Worm (Caenorhabditis elegans) whole organism, late embryonic: ENCODE measurements around the gene F20D6.6.

Source experiments
- C38D4.7 ChIP-seq: fragments of 200-800 bp; sonication (Bioruptor generic); optimal IDR thresholded peaks from 2 replicates; lab custom pipeline; 2018; ENCODE audit warnings: mild to moderate bottlenecking, missing genetic modification characterization, moderate library complexity, missing compliant biosample characterization
- K02D7.2 ChIP-seq: sonication (generic microtip); optimal IDR thresholded peaks from 2 replicates; lab custom pipeline; 2017; ENCODE audit warnings: mild to moderate bottlenecking, missing genetic modification characterization, missing compliant biosample characterization
- K09A11.1 ChIP-seq: sonication (generic microtip); optimal IDR thresholded peaks from 2 replicates; lab custom pipeline; 2017; ENCODE audit warnings: antibody characterized with exemption, mild to moderate bottlenecking, missing genetic modification characterization, missing compliant biosample characterization; ENCODE audit not compliant: insufficient read depth
- T23F11.4 ChIP-seq: fragments of 200-800 bp; sonication (Bioruptor generic); optimal IDR thresholded peaks from 2 replicates; lab custom pipeline; 2018; ENCODE audit warnings: mild to moderate bottlenecking, missing genetic modification characterization, missing compliant biosample characterization
- Y22D7AL.16 ChIP-seq: sonication (generic microtip); optimal IDR thresholded peaks from 2 replicates; lab custom pipeline; 2016; ENCODE audit warnings: missing genetic modification characterization, missing compliant biosample characterization
- ceh-14 ChIP-seq: sonication (generic microtip); optimal IDR thresholded peaks from 2 replicates; lab custom pipeline; 2016; ENCODE audit warnings: missing genotype, missing genetic modification characterization, missing compliant biosample characterization
- ceh-19 ChIP-seq: fragments of 200-800 bp; sonication (Bioruptor generic); optimal IDR thresholded peaks from 2 replicates; lab custom pipeline; 2018; ENCODE audit warnings: mild to moderate bottlenecking, missing genetic modification characterization, missing compliant biosample characterization
- ceh-2 ChIP-seq: sonication (generic microtip); optimal IDR thresholded peaks from 2 replicates; lab custom pipeline; 2016; ENCODE audit warnings: missing genotype, missing genetic modification characterization, missing compliant biosample characterization
- ceh-31 ChIP-seq: sonication (generic microtip); optimal IDR thresholded peaks from 2 replicates; lab custom pipeline; 2016; ENCODE audit warnings: missing genetic modification characterization, missing compliant biosample characterization
- ceh-45 ChIP-seq: fragments of 200-800 bp; sonication (Bioruptor generic); IDR thresholded peaks from 2 replicates; pipeline ENCODE4 v1.3.6; 2022; ENCODE audit warnings: missing genetic modification reagents, missing genetic modification characterization, missing compliant biosample characterization
- che-1 ChIP-seq: sonication (generic microtip); optimal IDR thresholded peaks from 2 replicates; lab custom pipeline; 2016; ENCODE audit warnings: mild to moderate bottlenecking, missing genetic modification characterization, missing compliant biosample characterization
- dmd-4 ChIP-seq: sonication (generic microtip); optimal IDR thresholded peaks from 2 replicates; lab custom pipeline; 2016; ENCODE audit warnings: borderline replicate concordance, missing genetic modification characterization, missing compliant biosample characterization
- dve-1 ChIP-seq: sonication (generic microtip); optimal IDR thresholded peaks from 2 replicates; lab custom pipeline; 2017; ENCODE audit warnings: antibody characterized with exemption, mild to moderate bottlenecking, missing genetic modification characterization, missing compliant biosample characterization
- elt-2 ChIP-seq: sonication (generic microtip); optimal IDR thresholded peaks from 2 replicates; lab custom pipeline; 2016; ENCODE audit warnings: missing genetic modification reagents, missing genetic modification characterization, missing compliant biosample characterization
- elt-4 ChIP-seq: sonication (generic microtip); optimal IDR thresholded peaks from 2 replicates; lab custom pipeline; 2016; ENCODE audit warnings: missing genetic modification characterization, missing compliant biosample characterization
- ets-4 ChIP-seq: sonication (generic microtip); optimal IDR thresholded peaks from 2 replicates; lab custom pipeline; 2016; ENCODE audit warnings: missing genetic modification characterization, missing compliant biosample characterization
- fax-1 ChIP-seq: sonication (generic microtip); optimal IDR thresholded peaks from 2 replicates; lab custom pipeline; 2016; ENCODE audit warnings: missing genotype, missing genetic modification characterization, missing compliant biosample characterization
- fkh-10 ChIP-seq: fragments of 150-350 bp; optimal IDR thresholded peaks from 2 replicates; lab custom pipeline; 2014; ENCODE audit warnings: missing biosample characterization, missing genetic modification reagents, missing genetic modification characterization
- fkh-6 ChIP-seq: sonication (generic microtip); optimal IDR thresholded peaks from 2 replicates; lab custom pipeline; 2016; ENCODE audit warnings: missing genetic modification characterization, missing compliant biosample characterization
- gmeb-2 ChIP-seq: sonication (generic microtip); optimal IDR thresholded peaks from 2 replicates; lab custom pipeline; 2016; ENCODE audit warnings: missing genetic modification characterization, inconsistent platforms, missing compliant biosample characterization
- hlh-13 ChIP-seq: fragments of 200-800 bp; sonication (Bioruptor generic); optimal IDR thresholded peaks from 2 replicates; lab custom pipeline; 2018; ENCODE audit warnings: mild to moderate bottlenecking, missing genetic modification characterization, missing compliant biosample characterization
- hlh-15 ChIP-seq: sonication (generic microtip); optimal IDR thresholded peaks from 2 replicates; lab custom pipeline; 2016; ENCODE audit warnings: missing genetic modification characterization, missing compliant biosample characterization
- hlh-6 ChIP-seq: sonication (generic microtip); optimal IDR thresholded peaks from 2 replicates; lab custom pipeline; 2016; ENCODE audit warnings: missing genotype, missing genetic modification characterization, missing compliant biosample characterization
- hlh-8 ChIP-seq: sonication (generic microtip); optimal IDR thresholded peaks from 2 replicates; lab custom pipeline; 2016; ENCODE audit warnings: missing genotype, missing genetic modification characterization, missing compliant biosample characterization
- lin-11 ChIP-seq: fragments of 200-800 bp; sonication (Bioruptor generic); optimal IDR thresholded peaks from 2 replicates; lab custom pipeline; 2018; ENCODE audit warnings: mild to moderate bottlenecking, missing genetic modification characterization, missing compliant biosample characterization
- madf-2 ChIP-seq: sonication (generic microtip); optimal IDR thresholded peaks from 2 replicates; lab custom pipeline; 2017; ENCODE audit warnings: missing genetic modification characterization, missing compliant biosample characterization
- mec-3 ChIP-seq: sonication (generic microtip); optimal IDR thresholded peaks from 2 replicates; lab custom pipeline; 2016; ENCODE audit warnings: borderline replicate concordance, missing genetic modification characterization, missing compliant biosample characterization
- nfya-1 ChIP-seq: sonication (generic microtip); optimal IDR thresholded peaks from 2 replicates; lab custom pipeline; 2017; ENCODE audit warnings: missing genetic modification characterization, mild to moderate bottlenecking, missing compliant biosample characterization, antibody characterized with exemption, moderate library complexity
- npax-4 ChIP-seq: sonication (generic microtip); optimal IDR thresholded peaks from 2 replicates; lab custom pipeline; 2016; ENCODE audit warnings: missing genetic modification characterization, missing compliant biosample characterization
- pag-3 ChIP-seq: sonication (generic microtip); optimal IDR thresholded peaks from 2 replicates; lab custom pipeline; 2016; ENCODE audit warnings: missing compliant biosample characterization, missing genetic modification characterization, borderline replicate concordance
- pat-9 ChIP-seq: fragments of 200-800 bp; sonication (Bioruptor generic); optimal IDR thresholded peaks from 2 replicates; lab custom pipeline; 2018; ENCODE audit warnings: mild to moderate bottlenecking, missing genetic modification characterization, moderate library complexity, missing compliant biosample characterization
- pha-2 ChIP-seq: sonication (generic microtip); optimal IDR thresholded peaks from 2 replicates; lab custom pipeline; 2017; ENCODE audit warnings: mild to moderate bottlenecking, missing genetic modification characterization, missing compliant biosample characterization
- pha-4 ChIP-seq: fragments of 150-350 bp; optimal IDR thresholded peaks from 2 replicates; lab custom pipeline; 2018; ENCODE audit warnings: missing biosample characterization, missing genetic modification reagents, missing genetic modification characterization
- pqm-1 ChIP-seq: sonication (generic microtip); optimal IDR thresholded peaks from 2 replicates; lab custom pipeline; 2016; ENCODE audit warnings: missing genetic modification characterization, missing compliant biosample characterization
- pros-1 ChIP-seq: fragments of 150-350 bp; optimal IDR thresholded peaks from 2 replicates; lab custom pipeline; 2014; ENCODE audit warnings: missing biosample characterization, missing genetic modification reagents, missing genetic modification characterization
- ref-2 ChIP-seq: sonication (generic microtip); optimal IDR thresholded peaks from 2 replicates; lab custom pipeline; 2016; ENCODE audit warnings: missing genetic modification characterization, missing compliant biosample characterization
- rnt-1 ChIP-seq: sonication (generic microtip); optimal IDR thresholded peaks from 2 replicates; lab custom pipeline; 2016; ENCODE audit warnings: missing genetic modification characterization, missing compliant biosample characterization
- sox-4 ChIP-seq: sonication (generic microtip); optimal IDR thresholded peaks from 2 replicates; lab custom pipeline; 2017; ENCODE audit warnings: mild to moderate bottlenecking, missing genetic modification characterization, inconsistent platforms, missing compliant biosample characterization
- syd-9 ChIP-seq: sonication (generic microtip); optimal IDR thresholded peaks from 2 replicates; lab custom pipeline; 2016; ENCODE audit warnings: mild to moderate bottlenecking, missing genetic modification characterization, moderate library complexity, missing compliant biosample characterization
- tbx-7 ChIP-seq: sonication (generic microtip); optimal IDR thresholded peaks from 2 replicates; lab custom pipeline; 2016; ENCODE audit warnings: missing genotype, missing genetic modification characterization, missing compliant biosample characterization
- unc-55 ChIP-seq: sonication (generic microtip); optimal IDR thresholded peaks from 2 replicates; lab custom pipeline; 2017; ENCODE audit warnings: missing biosample characterization, missing genetic modification reagents, missing genetic modification characterization
- unc-86 ChIP-seq: sonication (generic microtip); optimal IDR thresholded peaks from 2 replicates; lab custom pipeline; 2016; ENCODE audit warnings: missing genetic modification characterization, missing compliant biosample characterization
- zip-5 ChIP-seq: sonication (generic microtip); optimal IDR thresholded peaks from 2 replicates; lab custom pipeline; 2016; ENCODE audit warnings: missing genetic modification characterization, missing compliant biosample characterization
- ztf-16 ChIP-seq: sonication (generic microtip); optimal IDR thresholded peaks from 2 replicates; lab custom pipeline; 2017; ENCODE audit warnings: missing genetic modification characterization, missing compliant biosample characterization

The F20D6.6 gene

ce11 chrV:8130812-8131211, 28.9 kb upstream of the F20D6.6 start:
- TF ChIP-seq K02D7.2 (tag; lab: Kevin White, UChicago) (no peak), che-1 (tag; lab: Kevin White, UChicago) (no peak), hlh-13 (GFP tag; lab: Kevin White, UChicago) (no peak), ztf-16 (tag; lab: Kevin White, UChicago) (no peak), pag-3 (tag; lab: Kevin White, UChicago) (no peak), dve-1 (tag; lab: Kevin White, UChicago) (no peak), hlh-8 (tag; lab: Kevin White, UChicago) (no peak), npax-4 (tag; lab: Kevin White, UChicago) (no peak), T23F11.4 (GFP tag; lab: Kevin White, UChicago) (no peak), syd-9 (tag; lab: Kevin White, UChicago) (no peak), pha-2 (tag; lab: Kevin White, UChicago) (no peak), elt-2 (no peak), lin-11 (tag; lab: Kevin White, UChicago) (no peak), rnt-1 (tag; lab: Kevin White, UChicago) (no peak)

DNA sequence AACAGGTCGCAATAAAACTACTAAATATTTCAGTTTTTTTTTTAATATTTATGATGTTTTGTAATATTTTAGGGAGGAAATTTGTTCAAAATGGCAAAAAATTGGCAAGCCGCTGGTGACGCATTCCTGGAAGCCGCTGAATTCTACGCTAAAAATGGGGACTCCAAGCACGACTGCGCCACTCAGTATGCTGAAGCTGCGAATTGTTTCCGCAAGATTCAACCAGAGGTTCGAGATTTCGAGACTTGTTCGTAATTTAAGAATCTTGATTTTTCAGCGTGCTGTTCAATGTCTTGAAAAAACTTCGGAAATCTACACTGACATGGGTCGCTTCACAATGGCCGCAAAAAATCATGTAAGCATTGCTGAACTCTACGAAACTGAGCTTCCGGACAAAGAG, 28.1 kb upstream of the F20D6.6 start:
- TF ChIP-seq hlh-6 (tag; lab: Kevin White, UChicago) (no peak), hlh-15 (tag; lab: Kevin White, UChicago) (no peak), pros-1 (tag; lab: Kevin White, UChicago) (no peak), pqm-1 (no peak), hlh-8 (tag; lab: Kevin White, UChicago) (no peak), nfya-1 (no peak), madf-2 (tag; lab: Kevin White, UChicago) (no peak), mec-3 (tag; lab: Kevin White, UChicago) (no peak), C38D4.7 (GFP tag; lab: Kevin White, UChicago) (no peak), fkh-10 (GFP tag; lab: Kevin White, UChicago) (no peak), unc-86 (tag; lab: Kevin White, UChicago) (no peak), ceh-2 (no peak), syd-9 (tag; lab: Kevin White, UChicago) (no peak), ceh-19 (GFP tag; lab: Kevin White, UChicago) (no peak), elt-4 (tag; lab: Kevin White, UChicago) (no peak), pha-4 (no peak)
- TF ChIP-seq, all 69 proteins: peak for 0

ce11 chrV:8132926-8133325, 26.8 kb upstream of the F20D6.6 start, which contains the start of gene D1014.4:
TSS of gene D1014.4 (plus strand) at chrV:8133226.
- no peak for TF ChIP-seq fax-1
- TF ChIP-seq pat-9 (tag; lab: Kevin White, UChicago) = no peak
- TF ChIP-seq hlh-6 (tag; lab: Kevin White, UChicago) = no peak
- TF ChIP-seq zip-5 (tag; lab: Kevin White, UChicago) = no peak
- no peak for TF ChIP-seq gmeb-2 (tag; lab: Kevin White, UChicago)
- no peak for TF ChIP-seq ceh-14 (tag; lab: Kevin White, UChicago)
- TF ChIP-seq pqm-1 = no peak

DNA sequence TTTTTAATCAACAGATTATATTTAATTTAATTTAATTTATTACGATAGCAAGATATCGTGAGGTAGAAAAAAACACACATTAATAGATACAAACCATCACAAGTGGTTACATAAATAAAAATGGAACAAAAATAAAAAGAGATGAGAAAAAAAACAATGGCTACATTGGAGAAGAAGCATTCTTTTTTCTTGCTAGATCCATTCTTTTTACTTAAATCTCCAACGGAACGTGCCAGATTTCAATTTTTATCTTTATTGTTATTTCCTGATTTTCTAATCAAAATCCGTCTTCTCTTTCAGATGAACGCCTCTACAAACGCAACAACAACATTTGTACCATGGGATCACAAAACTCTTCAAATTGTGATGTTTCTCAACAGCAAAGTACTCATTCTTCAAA, 16.1 kb upstream of the F20D6.6 start, which contains the start of gene D1014.2:
Gene D1014.2, plus strand, starts transcription at position 301 of the 400 bp plus-strand sequence.
- TF ChIP-seq fkh-6 (tag; lab: Kevin White, UChicago) (no peak), dmd-4 (no peak), K09A11.1 (tag; lab: Kevin White, UChicago) (no peak), ets-4 (tag; lab: Kevin White, UChicago) (no peak), pat-9 (tag; lab: Kevin White, UChicago) (no peak), pqm-1 (no peak), pag-3 (tag; lab: Kevin White, UChicago) (no peak), ceh-45 (GFP tag; lab: Robert Waterston, UW) (no peak), sox-4 (tag; lab: Kevin White, UChicago) (no peak), lin-11 (tag; lab: Kevin White, UChicago) (no peak), ceh-31 (tag; lab: Kevin White, UChicago) (no peak), unc-55 (no peak), ref-2 (tag; lab: Kevin White, UChicago) (no peak), ceh-14 (tag; lab: Kevin White, UChicago) (no peak), fax-1 (no peak), Y22D7AL.16 (tag; lab: Kevin White, UChicago) (no peak), hlh-8 (tag; lab: Kevin White, UChicago) (no peak), tbx-7 (no peak)
